Worm (Caenorhabditis elegans) whole organism, L1 larva: Measurements from ENCODE around the gene nmy-1.

Experiments
- efl-3 ChIP-seq: fragments of 200-800 bp; sonication (Bioruptor generic); optimal IDR thresholded peaks from 2 replicates; lab custom pipeline; 2018; ENCODE audit warnings: mild to moderate bottlenecking, missing genetic modification characterization, missing compliant biosample characterization
- nhr-237 ChIP-seq: fragments of 150-350 bp; optimal IDR thresholded peaks from 2 replicates; lab custom pipeline; 2014; ENCODE audit warnings: missing biosample characterization, missing genetic modification characterization
- pax-3 ChIP-seq: fragments of 200-800 bp; sonication (Bioruptor generic); optimal IDR thresholded peaks from 2 replicates; lab custom pipeline; 2018; ENCODE audit warnings: mild to moderate bottlenecking, missing genetic modification characterization, moderate library complexity, missing compliant biosample characterization
- zag-1 ChIP-seq: fragments of 150-350 bp; optimal IDR thresholded peaks from 2 replicates; lab custom pipeline; 2014; ENCODE audit warnings: missing biosample characterization, missing genetic modification characterization

DNA sequence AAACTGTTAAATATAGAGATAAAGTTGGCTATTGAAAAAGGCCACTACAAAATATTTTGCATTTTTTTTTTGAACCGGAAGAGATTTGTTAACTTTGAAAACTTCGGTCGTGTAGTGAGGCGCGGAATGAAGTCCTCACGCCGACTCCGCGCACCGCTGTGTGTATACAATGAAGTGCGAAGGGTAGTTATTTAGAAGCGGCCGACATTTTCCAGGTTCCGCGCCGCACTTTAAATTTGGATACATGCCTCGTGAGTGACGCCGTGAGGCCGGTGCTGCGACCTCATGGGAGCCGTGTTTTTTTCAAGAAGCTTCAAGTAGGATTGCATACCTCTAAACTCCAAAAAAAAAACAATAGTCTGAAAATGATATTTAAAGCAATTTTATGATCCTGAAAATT lies 17.4 kb upstream of the nmy-1 start:
- TF ChIP-seq zag-1 (tag; lab: Kevin White, UChicago) (no peak), efl-3 (GFP tag; lab: Kevin White, UChicago) (no peak), pax-3 (no peak), nhr-237 (no peak)
